Worm (Caenorhabditis elegans): ENCODE results near the gene ZK402.1.

ce11 chrX:1410552-1410951 is 6.5 kb downstream of the ZK402.1 start, which contains the start of gene abu-2:
- TF ChIP-seq nhr-237 (tag; optimal IDR thresholded peaks at IDR 0.05) = no peak
- no peak for TF ChIP-seq lsy-2 (tag; optimal IDR thresholded peaks at IDR 0.05)
- TF ChIP-seq blmp-1 (tag; optimal IDR thresholded peaks at IDR 0.05) = no peak
- no peak for TF ChIP-seq lin-13 (tag; optimal IDR thresholded peaks at IDR 0.05)
- no peak for TF ChIP-seq nhr-76 (tag; optimal IDR thresholded peaks at IDR 0.05)
- TF ChIP-seq mep-1 (tag; optimal IDR thresholded peaks at IDR 0.05) = no peak
- no peak for TF ChIP-seq elt-3 (tag; optimal IDR thresholded peaks at IDR 0.05)
- TF ChIP-seq lin-32 (GFP tag; optimal IDR thresholded peaks at IDR 0.05) = no peak
- TF ChIP-seq cnd-1 (tag; optimal IDR thresholded peaks at IDR 0.05) = no peak
- TF ChIP-seq mls-2 (tag; optimal IDR thresholded peaks at IDR 0.05) = no peak
- no peak for TF ChIP-seq unc-62 (GFP tag; optimal IDR thresholded peaks at IDR 0.05)

Data from whole organism, mixed stage, embryonic.